Worm (Caenorhabditis elegans): ENCODE results near the gene K02C4.2.

K02C4.2 gene

DNA sequence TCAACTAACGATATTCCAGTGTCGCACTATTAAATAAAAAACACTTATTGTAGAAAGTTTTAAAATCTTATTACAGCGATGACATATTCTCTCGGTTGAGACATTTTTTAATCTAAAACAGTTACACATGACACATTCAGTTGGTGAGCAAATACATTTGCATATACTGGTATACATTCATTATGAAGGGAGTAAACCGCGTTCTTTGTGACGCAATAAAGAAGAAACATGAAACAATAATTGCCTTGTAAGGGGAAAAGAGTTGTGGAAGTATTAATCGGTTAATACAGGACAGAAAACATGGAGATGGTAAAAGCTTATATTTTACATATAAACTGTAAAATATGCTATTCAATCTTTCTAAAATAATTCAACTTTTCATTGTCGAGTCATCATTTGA, 24.2 kb upstream of the K02C4.2 start:
- TF ChIP-seq grh-1 (GFP tag; IDR thresholded peaks at IDR 0.05) (no peak), lin-35 (GFP tag; optimal IDR thresholded peaks at IDR 0.05) (no peak), sptf-1 (tag; optimal IDR thresholded peaks at IDR 0.05) (no peak), aha-1 (tag; optimal IDR thresholded peaks at IDR 0.05) (no peak), elt-2 (tag; optimal IDR thresholded peaks at IDR 0.05) (no peak), Y116A8C.19 (tag; optimal IDR thresholded peaks at IDR 0.05; ENCODE audit: borderline replicate concordance) (no peak), zip-4 (GFP tag; optimal IDR thresholded peaks at IDR 0.05) (no peak), lin-15B (tag; optimal IDR thresholded peaks at IDR 0.05) (no peak), efl-3 (GFP tag; optimal IDR thresholded peaks at IDR 0.05) (no peak), C04F5.9 (tag; optimal IDR thresholded peaks at IDR 0.05) (no peak), fkh-8 (tag; optimal IDR thresholded peaks at IDR 0.05) (no peak), mep-1 (tag; optimal IDR thresholded peaks at IDR 0.05) (no peak), efl-1 (optimal IDR thresholded peaks at IDR 0.05) (no peak), efl-1 (GFP tag; optimal IDR thresholded peaks at IDR 0.05 in 1 of 2) (no peak), jun-1 (tag; optimal IDR thresholded peaks at IDR 0.05) (no peak)

ce11 chrII:8052172-8052571, 23.4 kb upstream of the K02C4.2 start:
- TF ChIP-seq lin-15B (tag; optimal IDR thresholded peaks at IDR 0.05) (no peak), fos-1 (tag; optimal IDR thresholded peaks at IDR 0.05) (no peak), nhr-47 (tag; optimal IDR thresholded peaks at IDR 0.05) (no peak), unc-30 (tag; optimal IDR thresholded peaks at IDR 0.05) (no peak), vab-15 (tag; optimal IDR thresholded peaks at IDR 0.05) (no peak), grh-1 (GFP tag; IDR thresholded peaks at IDR 0.05) (no peak), fkh-4 (tag; optimal IDR thresholded peaks at IDR 0.05; ENCODE audit: borderline replicate concordance) (no peak), skn-1 (tag; optimal IDR thresholded peaks at IDR 0.05) (no peak), lin-13 (GFP tag; optimal IDR thresholded peaks at IDR 0.05) (no peak), ceh-90 (tag; optimal IDR thresholded peaks at IDR 0.05) (no peak), nhr-28 (tag; optimal IDR thresholded peaks at IDR 0.05) (no peak), egl-27 (tag; optimal IDR thresholded peaks at IDR 0.05) (no peak), hpl-2 (GFP tag; optimal IDR thresholded peaks at IDR 0.05) (no peak), zag-1 (tag; optimal IDR thresholded peaks at IDR 0.05) (no peak), snpc-4 (tag; optimal IDR thresholded peaks at IDR 0.05) (no peak), blmp-1 (tag; optimal IDR thresholded peaks at IDR 0.05) (no peak), nhr-11 (tag; optimal IDR thresholded peaks at IDR 0.05) (no peak), dsc-1 (tag; optimal IDR thresholded peaks at IDR 0.05) (no peak)

DNA sequence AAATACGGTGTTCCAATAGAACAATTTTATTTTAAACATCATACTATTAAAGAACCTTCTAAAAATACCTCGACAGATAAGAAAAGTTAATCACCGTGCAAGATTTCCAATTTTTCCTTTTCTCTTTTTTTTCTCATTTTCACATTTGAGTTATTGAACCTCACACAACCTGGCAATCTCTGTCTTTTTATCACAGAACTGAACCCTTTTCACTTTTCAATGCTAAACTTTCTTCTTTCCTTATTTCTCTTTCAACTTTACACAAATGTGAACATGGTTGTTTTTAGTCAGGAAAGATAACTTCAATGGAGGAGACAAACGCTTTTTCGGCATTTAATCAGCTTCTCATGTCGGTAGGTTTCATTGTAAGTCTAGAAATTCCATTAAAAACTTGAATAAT, 22.7 kb upstream of the K02C4.2 start, which contains the start of gene T05H10.4:
Gene T05H10.4, plus strand, starts transcription at position 301 of the 400 bp plus-strand sequence.
- TF ChIP-seq blmp-1 (tag; optimal IDR thresholded peaks at IDR 0.05) (peak; percentile 53), nhr-28 (tag; optimal IDR thresholded peaks at IDR 0.05) (no peak)

- TF ChIP-seq ama-1 (optimal IDR thresholded peaks at IDR 0.05) (no peak), nhr-71 (tag; optimal IDR thresholded peaks at IDR 0.05) (peak; percentile 41), nhr-47 (tag; optimal IDR thresholded peaks at IDR 0.05) (peak; percentile 12), hlh-4 (tag; optimal IDR thresholded peaks at IDR 0.05) (peak; percentile 52), fkh-8 (tag; optimal IDR thresholded peaks at IDR 0.05) (peak; percentile 54), dsc-1 (tag; optimal IDR thresholded peaks at IDR 0.05) (peak; percentile 45), blmp-1 (tag; optimal IDR thresholded peaks at IDR 0.05) (no peak)
Measured at ce11 chrII:8057911-8058310, 17.6 kb upstream of the K02C4.2 start.

ce11 chrII:8058769-8059168, 16.8 kb upstream of the K02C4.2 start, which contains the start of gene T05H10.8:
T05H10.8 (plus strand) TSS chrII:8059069.
- TF ChIP-seq swsn-7 (tag; optimal IDR thresholded peaks at IDR 0.05): no peak
- TF ChIP-seq unc-130 (tag; optimal IDR thresholded peaks at IDR 0.05): no peak
- peak; percentile 20 for TF ChIP-seq dsc-1 (tag; optimal IDR thresholded peaks at IDR 0.05)
- no peak for TF ChIP-seq fkh-4 (tag; optimal IDR thresholded peaks at IDR 0.05; ENCODE audit: borderline replicate concordance)
- no peak for TF ChIP-seq C34B4.2 (tag; optimal IDR thresholded peaks at IDR 0.05)
